Worm (Caenorhabditis elegans): ENCODE measurements around the gene B0285.3.

B0285.3 gene

DNA sequence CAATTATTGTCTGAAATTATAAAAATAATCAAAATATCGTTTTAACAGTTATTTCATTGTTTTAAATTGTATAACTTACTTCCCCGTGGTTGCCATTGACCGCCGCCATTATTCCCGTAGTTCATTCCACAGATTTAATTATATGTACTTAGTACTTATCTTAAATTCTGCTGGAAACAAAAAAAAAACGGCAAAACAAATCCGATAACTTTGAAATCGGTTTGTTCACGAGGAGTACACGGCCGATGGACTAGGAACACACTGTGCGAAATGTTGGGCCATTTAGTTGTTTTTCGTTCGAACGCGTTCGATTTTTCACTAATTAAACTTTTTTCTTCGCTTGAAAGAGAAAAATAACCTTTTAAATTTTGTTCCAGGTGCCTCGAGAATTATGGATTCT is at the start of gene B0285.3, which contains the start of gene lcmt-1:
Gene B0285.3 (minus strand): TSS at position 267 of the 400 bp plus-strand sequence.
Gene lcmt-1 (plus strand): TSS at position 377 of the 400 bp plus-strand sequence.
- no peak for TF ChIP-seq fos-1 (tag; optimal IDR thresholded peaks at IDR 0.05)
- no peak for TF ChIP-seq daf-12 (tag; optimal IDR thresholded peaks at IDR 0.05)
- no peak for TF ChIP-seq spr-3 (GFP tag; optimal IDR thresholded peaks at IDR 0.05)
- TF ChIP-seq Y75B8A.6 (GFP tag; IDR thresholded peaks at IDR 0.05), result no peak
- TF ChIP-seq vab-7 (GFP tag; IDR thresholded peaks at IDR 0.05), result no peak
- no peak for TF ChIP-seq lin-29 (GFP tag; IDR thresholded peaks at IDR 0.05)
- no peak for TF ChIP-seq mxl-2 (GFP tag; conservative IDR thresholded peaks at IDR 0.05)
- no peak for TF ChIP-seq lin-13 (GFP tag; optimal IDR thresholded peaks at IDR 0.05)
- TF ChIP-seq lin-38 (GFP tag; IDR thresholded peaks at IDR 0.05), result no peak
- TF ChIP-seq unc-62 (GFP tag; optimal IDR thresholded peaks at IDR 0.05 in 1 of 2), result peak in 1 of 2 experiments; percentile 84
- TF ChIP-seq unc-62 (tag; optimal IDR thresholded peaks at IDR 0.05), result no peak
- TF ChIP-seq mdl-1 (tag; optimal IDR thresholded peaks at IDR 0.05), result no peak
- TF ChIP-seq gei-8 (GFP tag; optimal IDR thresholded peaks at IDR 0.05), result no peak
- peak; percentile 94 for TF ChIP-seq mes-2 (tag; optimal IDR thresholded peaks at IDR 0.05; ENCODE audit: poor library complexity, severe bottlenecking)
- peak in 1 of 2 experiments; percentile 70 for TF ChIP-seq hif-1 (tag; optimal IDR thresholded peaks at IDR 0.05)
- TF ChIP-seq nhr-77 (tag; optimal IDR thresholded peaks at IDR 0.05), result no peak
- TF ChIP-seq F37D6.2 (tag; optimal IDR thresholded peaks at IDR 0.05), result no peak
- TF ChIP-seq lin-15B (tag; optimal IDR thresholded peaks at IDR 0.05), result no peak
- TF ChIP-seq F44E2.7 (GFP tag; IDR thresholded peaks at IDR 0.05), result no peak
- TF ChIP-seq mxl-3 (GFP tag; optimal IDR thresholded peaks at IDR 0.05), result no peak
- TF ChIP-seq zip-2 (tag; optimal IDR thresholded peaks at IDR 0.05), result no peak
- TF ChIP-seq zfp-3 (GFP tag; conservative IDR thresholded peaks at IDR 0.05), result no peak
- peak; percentile 72 for TF ChIP-seq aha-1 (tag)
- no peak for TF ChIP-seq ztf-7 (tag; optimal IDR thresholded peaks at IDR 0.05)
- no peak for TF ChIP-seq arid-1 (GFP tag; conservative IDR thresholded peaks at IDR 0.05)
- TF ChIP-seq ctbp-1 (GFP tag; IDR thresholded peaks at IDR 0.05), result no peak
- TF ChIP-seq nhr-25 (tag; optimal IDR thresholded peaks at IDR 0.05; ENCODE audit: borderline replicate concordance, insufficient read depth), result no peak
- no peak for TF ChIP-seq F10B5.3 (tag; optimal IDR thresholded peaks at IDR 0.05)
- TF ChIP-seq aly-2 (tag; optimal IDR thresholded peaks at IDR 0.05), result no peak
- TF ChIP-seq nhr-42 (GFP tag; IDR thresholded peaks at IDR 0.05), result no peak
- TF ChIP-seq nhr-6 (tag; optimal IDR thresholded peaks at IDR 0.05), result no peak
- TF ChIP-seq dpl-1 (GFP tag; optimal IDR thresholded peaks at IDR 0.05), result peak; percentile 55
- no peak for TF ChIP-seq jun-1 (tag; optimal IDR thresholded peaks at IDR 0.05)
- no peak for TF ChIP-seq nhr-102 (tag; optimal IDR thresholded peaks at IDR 0.05)
- no peak for TF ChIP-seq hlh-30 (tag; optimal IDR thresholded peaks at IDR 0.05; ENCODE audit: insufficient read depth)
- TF ChIP-seq lsy-2 (tag; optimal IDR thresholded peaks at IDR 0.05), result peak in 1 of 2 experiments; percentile 66
- peak; percentile 72 for TF ChIP-seq unc-130 (GFP tag; optimal IDR thresholded peaks at IDR 0.05)
- TF ChIP-seq Y5F2A.4 (GFP tag; optimal IDR thresholded peaks at IDR 0.05), result no peak
- TF ChIP-seq ZK337.2 (GFP tag; IDR thresholded peaks at IDR 0.05), result peak; percentile 60; the same call in 1 of the 2 replicates
- TF ChIP-seq ceh-28 (tag; optimal IDR thresholded peaks at IDR 0.05), result no peak
- TF ChIP-seq D1046.2 (GFP tag; IDR thresholded peaks at IDR 0.05), result no peak
- no peak for TF ChIP-seq skn-1 (tag; optimal IDR thresholded peaks at IDR 0.05)
- TF ChIP-seq ztf-11 (tag; optimal IDR thresholded peaks at IDR 0.05), result no peak
- no peak for TF ChIP-seq zag-1 (tag; optimal IDR thresholded peaks at IDR 0.05)
- no peak for TF ChIP-seq mep-1 (tag; optimal IDR thresholded peaks at IDR 0.05)
- no peak for TF ChIP-seq nhr-10 (tag; optimal IDR thresholded peaks at IDR 0.05)
- TF ChIP-seq dve-1 (tag; optimal IDR thresholded peaks at IDR 0.05; ENCODE audit: insufficient read depth), result no peak
- no peak for TF ChIP-seq egl-27 (tag; optimal IDR thresholded peaks at IDR 0.05)
- no peak for TF ChIP-seq pha-4 (GFP tag; IDR thresholded peaks at IDR 0.05)
- TF ChIP-seq pha-4 (tag; optimal IDR thresholded peaks at IDR 0.05), result no peak
- no peak for TF ChIP-seq zip-11 (GFP tag; IDR thresholded peaks at IDR 0.05)

Data from whole organism, L4 larva.